Worm (Caenorhabditis elegans) whole organism, midembryonic: ENCODE data around the gene acy-4.
"Not testable (repeated sequence)": the region's sequence is repeated elsewhere in the genome, so short reads cannot be mapped to it uniquely, and the experiment has no call there.

ENCODE experiments used
- T22C8.4 ChIP-seq: fragments of 200-800 bp; sonication (Bioruptor generic); IDR thresholded peaks from 2 replicates; pipeline ENCODE4 v1.3.6; 2022; ENCODE audit warnings: missing genetic modification characterization, missing compliant biosample characterization
- cog-1 ChIP-seq: sonication (generic microtip); optimal IDR thresholded peaks from 2 replicates; lab custom pipeline; 2016; ENCODE audit warnings: missing genetic modification characterization, missing compliant biosample characterization
- flt-1 ChIP-seq: fragments of 200-800 bp; sonication (Bioruptor generic); IDR thresholded peaks from 2 replicates; pipeline ENCODE4 v1.3.6; 2022; ENCODE audit warnings: missing genetic modification characterization, missing compliant biosample characterization
- klf-2 ChIP-seq: fragments of 200-800 bp; sonication (Bioruptor generic); conservative IDR thresholded peaks from 2 replicates; pipeline ENCODE4 v1.3.6; 2022; ENCODE audit warnings: missing genetic modification reagents, missing genetic modification characterization, missing compliant biosample characterization
- med-1 ChIP-seq: sonication (generic microtip); optimal IDR thresholded peaks from 2 replicates; lab custom pipeline; 2017; ENCODE audit warnings: missing genetic modification characterization, mild to moderate bottlenecking, missing compliant biosample characterization, antibody characterized with exemption, missing genetic modification reagents; ENCODE audit not compliant: insufficient read depth
- ref-1 ChIP-seq: fragments of 200-800 bp; sonication (Bioruptor generic); conservative IDR thresholded peaks from 2 replicates; pipeline ENCODE4 v1.3.6; 2022; ENCODE audit warnings: missing genetic modification reagents, missing genetic modification characterization, missing compliant biosample characterization
- tab-1 ChIP-seq: fragments of 200-800 bp; sonication (Bioruptor generic); IDR thresholded peaks from 2 replicates; pipeline ENCODE4 v1.3.6; 2022; ENCODE audit warnings: missing genetic modification characterization, missing compliant biosample characterization
- ztf-23 ChIP-seq: fragments of 200-800 bp; sonication (Bioruptor generic); IDR thresholded peaks from 2 replicates; pipeline ENCODE4 v1.3.6; 2022; ENCODE audit warnings: missing genetic modification reagents, missing genetic modification characterization, missing compliant biosample characterization
- ztf-29 ChIP-seq: fragments of 200-800 bp; sonication (Bioruptor generic); IDR thresholded peaks from 2 replicates; pipeline ENCODE4 v1.3.6; 2022; ENCODE audit warnings: missing genetic modification reagents, missing genetic modification characterization, missing compliant biosample characterization

The acy-4 gene

ce11 chrV:5630792-5631191 lies at the start of gene acy-4:
acy-4 (minus strand) TSS chrV:5630892.
- TF ChIP-seq ztf-29 (GFP tag; lab: Robert Waterston, UW) (no peak), flt-1 (GFP tag; lab: Robert Waterston, UW) (no peak), T22C8.4 (no peak)

ce11 chrV:5677947-5678346 lies 47.3 kb upstream of the acy-4 start:
- no peak for TF ChIP-seq flt-1 (GFP tag; lab: Robert Waterston, UW)
- no peak for TF ChIP-seq ztf-23 (GFP tag; lab: Robert Waterston, UW)
- no peak for TF ChIP-seq T22C8.4
- no peak for TF ChIP-seq ref-1 (GFP tag; lab: Robert Waterston, UW)
- no peak for TF ChIP-seq tab-1 (GFP tag; lab: Robert Waterston, UW)
- TF ChIP-seq cog-1 (tag; lab: Kevin White, UChicago) = no peak
- no peak for TF ChIP-seq med-1 (GFP tag; lab: Kevin White, UChicago)
- no peak for TF ChIP-seq klf-2 (GFP tag; lab: Robert Waterston, UW)
- no peak for TF ChIP-seq ztf-29 (GFP tag; lab: Robert Waterston, UW)

ce11 chrV:5676011-5676410 lies 45.3 kb upstream of the acy-4 start, which contains the start of gene pqn-13:
pqn-13 (minus strand) TSS chrV:5676111.
- TF ChIP-seq klf-2 (GFP tag; lab: Robert Waterston, UW) (no peak), tab-1 (GFP tag; lab: Robert Waterston, UW) (no peak), cog-1 (tag; lab: Kevin White, UChicago) (no peak), ztf-29 (GFP tag; lab: Robert Waterston, UW) (no peak), ref-1 (GFP tag; lab: Robert Waterston, UW) (no peak), ztf-23 (GFP tag; lab: Robert Waterston, UW) (no peak), flt-1 (GFP tag; lab: Robert Waterston, UW) (no peak), T22C8.4 (no peak), med-1 (GFP tag; lab: Kevin White, UChicago) (no peak)

ce11 chrV:5672270-5672669 lies 41.6 kb upstream of the acy-4 start:
- TF ChIP-seq flt-1 (GFP tag; lab: Robert Waterston, UW) = no peak
- no peak for TF ChIP-seq T22C8.4
- TF ChIP-seq ztf-29 (GFP tag; lab: Robert Waterston, UW) = no peak
- TF ChIP-seq med-1 (GFP tag; lab: Kevin White, UChicago) = no peak
- TF ChIP-seq klf-2 (GFP tag; lab: Robert Waterston, UW) = no peak
- TF ChIP-seq ztf-23 (GFP tag; lab: Robert Waterston, UW) = no peak
- no peak for TF ChIP-seq tab-1 (GFP tag; lab: Robert Waterston, UW)
- no peak for TF ChIP-seq cog-1 (tag; lab: Kevin White, UChicago)
- TF ChIP-seq ref-1 (GFP tag; lab: Robert Waterston, UW) = no peak

- TF ChIP-seq flt-1 (GFP tag; lab: Robert Waterston, UW) (no peak), T22C8.4 (no peak), klf-2 (GFP tag; lab: Robert Waterston, UW) (no peak), ref-1 (GFP tag; lab: Robert Waterston, UW) (no peak), cog-1 (tag; lab: Kevin White, UChicago) (no peak), ztf-29 (GFP tag; lab: Robert Waterston, UW) (no peak)
Measured at ce11 chrV:5668968-5669367, 38.3 kb upstream of the acy-4 start.

- no peak for TF ChIP-seq ztf-29 (GFP tag; lab: Robert Waterston, UW)
- TF ChIP-seq flt-1 (GFP tag; lab: Robert Waterston, UW) = peak; percentile 42; the same call in 1 of the 2 replicates
Measured at ce11 chrV:5667337-5667736, 36.6 kb upstream of the acy-4 start.

- TF ChIP-seq ztf-23 (GFP tag; lab: Robert Waterston, UW) = no peak
- no peak for TF ChIP-seq T22C8.4
- no peak for TF ChIP-seq cog-1 (tag; lab: Kevin White, UChicago)
- TF ChIP-seq med-1 (GFP tag; lab: Kevin White, UChicago) = no peak
- no peak for TF ChIP-seq tab-1 (GFP tag; lab: Robert Waterston, UW)
- TF ChIP-seq ref-1 (GFP tag; lab: Robert Waterston, UW) = no peak
- TF ChIP-seq klf-2 (GFP tag; lab: Robert Waterston, UW) = no peak
- TF ChIP-seq flt-1 (GFP tag; lab: Robert Waterston, UW) = no peak
- TF ChIP-seq ztf-29 (GFP tag; lab: Robert Waterston, UW) = no peak
Measured at ce11 chrV:5666036-5666729, 35.5 kb upstream of the acy-4 start, which contains the start of gene C14C11.7. C14C11.7 (minus strand) TSS chrV:5666086.

- not testable (repeated sequence) for TF ChIP-seq flt-1 (GFP tag; lab: Robert Waterston, UW); cog-1 (tag; lab: Kevin White, UChicago); ztf-23 (GFP tag; lab: Robert Waterston, UW)
Measured at ce11 chrV:5663317-5663716, 32.6 kb upstream of the acy-4 start, which contains the start of gene C14C11.1. C14C11.1 (plus strand) TSS chrV:5663617.

- no peak for TF ChIP-seq ref-1 (GFP tag; lab: Robert Waterston, UW)
- no peak for TF ChIP-seq T22C8.4
- TF ChIP-seq med-1 (GFP tag; lab: Kevin White, UChicago) = no peak
- no peak for TF ChIP-seq klf-2 (GFP tag; lab: Robert Waterston, UW)
- TF ChIP-seq cog-1 (tag; lab: Kevin White, UChicago) = no peak
- no peak for TF ChIP-seq ztf-29 (GFP tag; lab: Robert Waterston, UW)
- TF ChIP-seq flt-1 (GFP tag; lab: Robert Waterston, UW) = no peak
- TF ChIP-seq tab-1 (GFP tag; lab: Robert Waterston, UW) = no peak
- no peak for TF ChIP-seq ztf-23 (GFP tag; lab: Robert Waterston, UW)
Measured at ce11 chrV:5660604-5661209, 30.0 kb upstream of the acy-4 start, which contains the start of the genes mut-14 and C14C11.2. mut-14 (minus strand) TSS chrV:5660704. C14C11.2 (plus strand) TSS chrV:5661159.
